Worm (Caenorhabditis elegans): ENCODE measurements around the gene cng-3.

DNA sequence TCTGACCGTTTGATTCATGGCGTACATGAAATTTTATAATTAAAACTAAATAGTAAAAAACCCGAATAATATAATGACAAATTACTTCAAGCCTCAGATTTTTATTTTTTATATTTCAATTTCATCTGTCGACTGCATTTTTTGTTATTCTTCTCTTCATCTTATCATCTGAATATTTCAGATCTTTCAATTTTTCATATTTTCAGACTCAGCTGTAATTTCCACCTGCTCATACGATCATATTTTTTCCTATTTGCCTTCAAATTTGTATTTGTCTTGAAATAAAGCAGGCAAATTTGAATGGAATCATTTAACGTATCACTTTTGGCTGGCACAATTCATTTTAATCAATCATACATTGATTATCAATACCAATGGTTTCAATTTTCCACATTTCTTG is 17.3 kb upstream of the cng-3 start, which contains the start of gene sru-4:
- TF ChIP-seq aha-1 (tag) = no peak
- TF ChIP-seq lin-29 (GFP tag; IDR thresholded peaks at IDR 0.05) = no peak
- TF ChIP-seq aly-2 (tag; optimal IDR thresholded peaks at IDR 0.05) = no peak
- no peak for TF ChIP-seq F37D6.2 (tag; optimal IDR thresholded peaks at IDR 0.05)
- TF ChIP-seq unc-39 (tag; optimal IDR thresholded peaks at IDR 0.05) = no peak
- TF ChIP-seq egl-27 (tag; optimal IDR thresholded peaks at IDR 0.05) = no peak
- TF ChIP-seq unc-130 (GFP tag; optimal IDR thresholded peaks at IDR 0.05) = no peak
- no peak for TF ChIP-seq skn-1 (tag; optimal IDR thresholded peaks at IDR 0.05)
- no peak for TF ChIP-seq nhr-111 (GFP tag; optimal IDR thresholded peaks at IDR 0.05)
- no peak for TF ChIP-seq dpl-1 (GFP tag; optimal IDR thresholded peaks at IDR 0.05)
